Fruit fly (Drosophila melanogaster) whole organism, pupa: ENCODE measurements around the gene CG14120.

Experiments used
- CG13204 ChIP-seq: fragments of 200-800 bp; sonication (Bioruptor generic); optimal IDR thresholded peaks from 2 replicates; lab custom pipeline; 2018; ENCODE audit warnings: missing biosample characterization, mild to moderate bottlenecking, missing genetic modification characterization, moderate library complexity
- CG14655 ChIP-seq: fragments of 200-800 bp; sonication (Bioruptor generic); optimal IDR thresholded peaks from 3 replicates; lab custom pipeline; 2017; ENCODE audit warnings: mild to moderate bottlenecking, missing biosample characterization, missing genetic modification reagents, missing genetic modification characterization
- CG4496 ChIP-seq: fragments of 200-800 bp; sonication (Bioruptor generic); IDR thresholded peaks from 3 replicates; pipeline ENCODE4 v1.3.6; 2022; ENCODE audit warnings: missing biosample characterization, missing genetic modification characterization
- CG8301 ChIP-seq: fragments of 200-800 bp; sonication (Bioruptor generic); optimal IDR thresholded peaks from 2 replicates; lab custom pipeline; 2018; ENCODE audit warnings: missing biosample characterization, mild to moderate bottlenecking, missing genetic modification characterization
- CG9948 ChIP-seq: fragments of 200-800 bp; sonication (Bioruptor generic); optimal IDR thresholded peaks from 2 replicates; lab custom pipeline; 2018; ENCODE audit warnings: missing biosample characterization, mild to moderate bottlenecking, missing genetic modification characterization, moderate library complexity
- fd96Ca ChIP-seq: fragments of 200-800 bp; sonication (Bioruptor generic); IDR thresholded peaks from 3 replicates; pipeline ENCODE4 v1.3.6; 2022; ENCODE audit warnings: missing biosample characterization, missing genetic modification characterization

- TF ChIP-seq fd96Ca (GFP tag; lab: Robert Waterston, UW), result no peak
- TF ChIP-seq CG14655 (GFP tag; lab: Kevin White, UChicago), result no peak
- TF ChIP-seq CG9948 (tag; lab: Kevin White, UChicago), result no peak
- no peak for TF ChIP-seq CG4496 (GFP tag; lab: Robert Waterston, UW)
- no peak for TF ChIP-seq CG13204 (GFP tag; lab: Kevin White, UChicago)
- no peak for TF ChIP-seq CG8301 (tag; lab: Kevin White, UChicago)
Observed at dm6 chr3L:12867956-12868443, 16.8 kb upstream of the CG14120 start.
